Fruit fly (Drosophila melanogaster) whole organism, embryonic: ENCODE measurements around the gene sle.

ENCODE experiments used
- Ada2b ChIP-seq: fragments of 200-800 bp; sonication (Bioruptor generic); IDR thresholded peaks from 2 replicates; pipeline ENCODE4 v1.3.6; 2022; ENCODE audit warnings: missing biosample characterization, missing genetic modification characterization
- B-H1 ChIP-seq: fragments of 200-800 bp; sonication (Bioruptor generic); IDR thresholded peaks from 3 replicates; pipeline ENCODE4 v1.3.6; 2022; ENCODE audit warnings: missing biosample characterization, missing genetic modification characterization
- Blimp-1 ChIP-seq: fragments of 200-800 bp; sonication (Bioruptor generic); optimal IDR thresholded peaks from 3 replicates; lab custom pipeline; 2018; ENCODE audit warnings: missing biosample characterization, missing genetic modification characterization, mild to moderate bottlenecking, moderate library complexity, missing genetic modification reagents
- CG11696 ChIP-seq: fragments of 200-800 bp; sonication (Bioruptor generic); IDR thresholded peaks from 2 replicates; pipeline ENCODE4 v1.3.6; 2022; ENCODE audit warnings: missing biosample characterization, missing genetic modification characterization
- CG12071 ChIP-seq: fragments of 200-800 bp; sonication (Bioruptor generic); optimal IDR thresholded peaks from 3 replicates; lab custom pipeline; 2018; ENCODE audit warnings: missing biosample characterization, mild to moderate bottlenecking, missing genetic modification characterization
- CG12659 ChIP-seq: fragments of 200-800 bp; sonication (Bioruptor generic); optimal IDR thresholded peaks from 3 replicates; lab custom pipeline; 2017; ENCODE audit warnings: mild to moderate bottlenecking, missing biosample characterization, missing genetic modification reagents, missing genetic modification characterization
- CG16813 ChIP-seq: fragments of 200-800 bp; sonication (Bioruptor generic); IDR thresholded peaks from 3 replicates; pipeline ENCODE4 v1.3.6; 2022; ENCODE audit warnings: missing biosample characterization, missing genetic modification characterization; ENCODE audit not compliant: partially characterized antibody
- CG17361 ChIP-seq: fragments of 200-800 bp; sonication (Bioruptor generic); IDR thresholded peaks from 3 replicates; pipeline ENCODE4 v1.3.6; 2022; ENCODE audit warnings: missing biosample characterization, missing genetic modification characterization
- CG18262 ChIP-seq: fragments of 200-800 bp; optimal IDR thresholded peaks from 3 replicates; lab custom pipeline; 2019; ENCODE audit warnings: missing biosample characterization, mild to moderate bottlenecking, missing genetic modification characterization, moderate library complexity
- CG33213 ChIP-seq: fragments of 200-800 bp; sonication (Bioruptor generic); optimal IDR thresholded peaks from 3 replicates; lab custom pipeline; 2016; ENCODE audit warnings: missing biosample characterization, missing genetic modification characterization
- CG3726 ChIP-seq: fragments of 200-800 bp; sonication (Bioruptor generic); IDR thresholded peaks from 3 replicates; pipeline ENCODE4, ENCODE4 v1.3.6; 2022; ENCODE audit warnings: missing biosample characterization, missing genetic modification characterization
- CG4360 ChIP-seq: fragments of 200-800 bp; sonication (Bioruptor generic); IDR thresholded peaks from 2 replicates; pipeline ENCODE4 v1.3.6; 2022; ENCODE audit warnings: missing biosample characterization, missing genetic modification characterization
- CG6272 ChIP-seq: fragments of 200-800 bp; sonication (Bioruptor generic); IDR thresholded peaks from 2 replicates; pipeline ENCODE4 v1.3.6; 2022; ENCODE audit warnings: missing biosample characterization, missing genetic modification characterization
- CG7963 ChIP-seq: fragments of 200-800 bp; sonication (Bioruptor generic); IDR thresholded peaks from 3 replicates; pipeline ENCODE4 v1.3.6; 2022; ENCODE audit warnings: missing biosample characterization, missing genetic modification characterization; ENCODE audit not compliant: partially characterized antibody
- CHES-1-like ChIP-seq: fragments of 200-800 bp; sonication (Bioruptor generic); optimal IDR thresholded peaks from 2 replicates; lab custom pipeline; 2016; ENCODE audit warnings: missing biosample characterization, missing genetic modification characterization
- Dip2 ChIP-seq: fragments of 200-800 bp; sonication (Bioruptor generic); IDR thresholded peaks from 2 replicates; pipeline ENCODE4 v1.3.6; 2022; ENCODE audit warnings: missing biosample characterization, missing genetic modification characterization
- Doc2 ChIP-seq: fragments of 200-800 bp; sonication (Bioruptor generic); IDR thresholded peaks from 2 replicates; pipeline ENCODE4 v1.3.6; 2022; ENCODE audit warnings: missing biosample characterization, missing genetic modification characterization
- Fer1 ChIP-seq: fragments of 200-800 bp; sonication (Bioruptor generic); optimal IDR thresholded peaks from 2 replicates; lab custom pipeline; 2017; ENCODE audit warnings: missing biosample characterization, mild to moderate bottlenecking, missing genetic modification characterization
- Hr39 ChIP-seq: fragments of >200 bp; optimal IDR thresholded peaks from 2 replicates; lab custom pipeline; 2017
- MESR4 ChIP-seq: fragments of 200-800 bp; sonication (Bioruptor generic); optimal IDR thresholded peaks from 2 replicates; lab custom pipeline; 2018; ENCODE audit warnings: missing biosample characterization, mild to moderate bottlenecking, missing genetic modification characterization, moderate library complexity
- Meics ChIP-seq: fragments of 200-800 bp; sonication (Bioruptor generic); optimal IDR thresholded peaks from 2 replicates; lab custom pipeline; 2017; ENCODE audit warnings: missing biosample characterization, mild to moderate bottlenecking, missing genetic modification characterization
- Opbp ChIP-seq: fragments of 200-800 bp; sonication (Bioruptor generic); IDR thresholded peaks from 3 replicates; pipeline ENCODE4 v1.3.6; 2022; ENCODE audit warnings: missing biosample characterization, missing genetic modification characterization; ENCODE audit not compliant: partially characterized antibody
- Optix ChIP-seq: fragments of 200-800 bp; sonication (Bioruptor generic); IDR thresholded peaks from 3 replicates; pipeline ENCODE4 v1.3.6; 2022; ENCODE audit warnings: missing biosample characterization, missing genetic modification characterization
- Six4 ChIP-seq: fragments of 200-800 bp; sonication (Bioruptor generic); optimal IDR thresholded peaks from 2 replicates; lab custom pipeline; 2016; ENCODE audit warnings: missing biosample characterization, missing genetic modification characterization
- Taf1 ChIP-seq: fragments of 200-800 bp; sonication (Bioruptor generic); IDR thresholded peaks from 2 replicates; pipeline ENCODE4 v1.3.6; 2022; ENCODE audit warnings: missing biosample characterization, missing genetic modification characterization
- Tbp ChIP-seq: fragments of >200 bp; optimal IDR thresholded peaks from 2 replicates; lab custom pipeline; 2018; ENCODE audit warnings: missing biosample characterization, missing genetic modification characterization
- abd-A ChIP-seq: fragments of 200-800 bp; sonication (Bioruptor generic); optimal IDR thresholded peaks from 3 replicates; lab custom pipeline; 2019; ENCODE audit warnings: missing biosample characterization, mild to moderate bottlenecking, missing genetic modification characterization, moderate library complexity
- al ChIP-seq: fragments of 200-800 bp; sonication (Bioruptor generic); IDR thresholded peaks from 2 replicates; pipeline ENCODE4 v1.3.6; 2022; ENCODE audit warnings: missing biosample characterization, missing genetic modification characterization
- ara ChIP-seq: fragments of 200-800 bp; sonication (Bioruptor generic); IDR thresholded peaks from 2 replicates; pipeline ENCODE4 v1.3.6; 2022; ENCODE audit warnings: missing biosample characterization, missing genetic modification characterization
- bsh ChIP-seq, 2 experiments: fragments of 200-800 bp; sonication (Bioruptor generic); optimal IDR thresholded peaks; 2 replicates each; lab custom pipeline; 2017 to 2018; ENCODE audit warnings: mild to moderate bottlenecking in 2 of 2, missing biosample characterization in 2 of 2, missing genetic modification characterization in 2 of 2, moderate library complexity in 1 of 2
- btn ChIP-seq: fragments of 200-800 bp; sonication (Bioruptor generic); optimal IDR thresholded peaks from 2 replicates; lab custom pipeline; 2016; ENCODE audit warnings: missing biosample characterization, missing genetic modification characterization
- ci ChIP-seq: fragments of 200-800 bp; sonication (Bioruptor generic); IDR thresholded peaks from 3 replicates; pipeline ENCODE4 v1.3.6; 2022; ENCODE audit warnings: missing biosample characterization, missing genetic modification characterization
- corto ChIP-seq: fragments of 200-800 bp; sonication (Bioruptor generic); optimal IDR thresholded peaks from 2 replicates; lab custom pipeline; 2016; ENCODE audit warnings: missing biosample characterization, mild to moderate bottlenecking, missing genetic modification characterization, moderate library complexity
- da ChIP-seq: fragments of 200-800 bp; sonication (Bioruptor generic); optimal IDR thresholded peaks from 2 replicates; lab custom pipeline; 2016; ENCODE audit warnings: missing biosample characterization, missing genetic modification characterization
- esg ChIP-seq: fragments of 200-800 bp; sonication (Bioruptor generic); conservative IDR thresholded peaks from 2 replicates; pipeline ENCODE4 v1.3.6; 2022; ENCODE audit warnings: missing biosample characterization, missing genetic modification characterization
- fd102C ChIP-seq: fragments of 200-800 bp; sonication (Bioruptor generic); optimal IDR thresholded peaks from 2 replicates; lab custom pipeline; 2018; ENCODE audit warnings: missing biosample characterization, mild to moderate bottlenecking, missing genetic modification characterization, moderate library complexity
- grn ChIP-seq: fragments of 200-800 bp; sonication (Bioruptor generic); optimal IDR thresholded peaks from 3 replicates; lab custom pipeline; 2017; ENCODE audit warnings: missing biosample characterization, missing genetic modification characterization
- gt ChIP-seq: fragments of 200-800 bp; sonication (Bioruptor generic); IDR thresholded peaks from 2 replicates; pipeline ENCODE4 v1.3.6; 2022; ENCODE audit warnings: missing biosample characterization, missing genetic modification characterization
- kay ChIP-seq: fragments of 200-800 bp; sonication (Bioruptor generic); optimal IDR thresholded peaks from 2 replicates; lab custom pipeline; 2016; ENCODE audit warnings: missing biosample characterization, missing genetic modification characterization
- lmd ChIP-seq: fragments of 200-800 bp; sonication (Bioruptor generic); IDR thresholded peaks from 2 replicates; pipeline ENCODE4 v1.3.6; 2022; ENCODE audit warnings: missing biosample characterization, missing genetic modification characterization
- lov ChIP-seq, 2 experiments: fragments of 200-800 bp in 1 of 2; fragments of >200 bp in 1 of 2; sonication (Bioruptor generic) in 1 of 2; IDR thresholded peaks in 1 of 2; optimal IDR thresholded peaks in 1 of 2; 2 replicates in 1 of 2; 3 replicates in 1 of 2; pipeline versions ENCODE4 v1.3.6 to Lab custom; 2017 to 2022; ENCODE audit warnings: missing biosample characterization in 1 of 2, missing genetic modification characterization in 1 of 2
- mld ChIP-seq: fragments of 200-800 bp; sonication (Bioruptor generic); IDR thresholded peaks from 3 replicates; pipeline ENCODE4 v1.3.6; 2022; ENCODE audit warnings: missing biosample characterization, missing genetic modification characterization; ENCODE audit not compliant: partially characterized antibody
- nau ChIP-seq: fragments of 200-800 bp; sonication (Bioruptor generic); optimal IDR thresholded peaks from 3 replicates; lab custom pipeline; 2017; ENCODE audit warnings: missing biosample characterization, mild to moderate bottlenecking, missing genetic modification characterization, missing genetic modification reagents
- nerfin-1 ChIP-seq: fragments of 200-800 bp; sonication (Bioruptor generic); optimal IDR thresholded peaks from 3 replicates; lab custom pipeline; 2019; ENCODE audit warnings: missing biosample characterization, mild to moderate bottlenecking, missing genetic modification characterization, moderate library complexity
- slbo ChIP-seq: fragments of 200-800 bp; sonication (Bioruptor generic); IDR thresholded peaks from 2 replicates; pipeline ENCODE4 v1.3.6; 2022; ENCODE audit warnings: missing biosample characterization, missing genetic modification characterization
- trem ChIP-seq: fragments of 200-800 bp; optimal IDR thresholded peaks from 3 replicates; lab custom pipeline; 2019; ENCODE audit warnings: missing biosample characterization, mild to moderate bottlenecking, missing genetic modification characterization, moderate library complexity
- ttk ChIP-seq: fragments of 200-800 bp; sonication (Bioruptor generic); IDR thresholded peaks from 2 replicates; pipeline ENCODE4 v2.1.2; 2022; ENCODE audit warnings: missing biosample characterization, missing genetic modification characterization
- twi ChIP-seq: fragments of 200-800 bp; optimal IDR thresholded peaks from 2 replicates; lab custom pipeline; 2019; ENCODE audit warnings: missing biosample characterization, mild to moderate bottlenecking, missing genetic modification characterization, moderate library complexity
- zf30C ChIP-seq: fragments of 200-800 bp; sonication (Bioruptor generic); optimal IDR thresholded peaks from 3 replicates; lab custom pipeline; 2018; ENCODE audit warnings: missing biosample characterization, mild to moderate bottlenecking, missing genetic modification characterization

Gene sle

dm6 chr3R:10350741-10351629, 18.1 kb downstream of the sle start (continued):
- TF ChIP-seq twi (tag; lab: Kevin White, UChicago), result peak; percentile 10
- TF ChIP-seq esg, result no peak
- peak; percentile 18 for TF ChIP-seq kay
- no peak for TF ChIP-seq ttk (GFP tag; lab: Robert Waterston, UW)
- TF ChIP-seq Meics, result peak; percentile 93
- TF ChIP-seq abd-A (tag; lab: Kevin White, UChicago), result peak; percentile 91
- peak; percentile 55 for TF ChIP-seq nau (GFP tag; lab: Kevin White, UChicago)
- no peak for TF ChIP-seq ci (GFP tag; lab: Robert Waterston, UW)
- no peak for TF ChIP-seq B-H1 (GFP tag; lab: Robert Waterston, UW)
- TF ChIP-seq CG4360 (GFP tag; lab: Robert Waterston, UW), result no peak
- TF ChIP-seq corto (GFP tag; lab: Kevin White, UChicago), result peak; percentile 65
- peak; percentile 91 for TF ChIP-seq CG12659 (GFP tag; lab: Kevin White, UChicago)
- no peak for TF ChIP-seq Dip2
- TF ChIP-seq grn (GFP tag; lab: Kevin White, UChicago), result no peak
- no peak for TF ChIP-seq ara (GFP tag; lab: Robert Waterston, UW)
- peak; percentile 21 for TF ChIP-seq trem (tag; lab: Kevin White, UChicago)
- TF ChIP-seq zf30C (GFP tag; lab: Kevin White, UChicago), result peak; percentile 39
- TF ChIP-seq Opbp (GFP tag; lab: Robert Waterston, UW), result no peak
- TF ChIP-seq CG11696 (GFP tag; lab: Robert Waterston, UW), result no peak
- TF ChIP-seq Ada2b, result no peak
- no peak for TF ChIP-seq Optix (GFP tag; lab: Robert Waterston, UW)
- TF ChIP-seq al (GFP tag; lab: Robert Waterston, UW), result no peak
- TF ChIP-seq Six4 (GFP tag; lab: Kevin White, UChicago), result peak; percentile 26
- TF ChIP-seq CG18262 (tag; lab: Kevin White, UChicago), result peak; percentile 75
- no peak for TF ChIP-seq lmd (GFP tag; lab: Robert Waterston, UW)
- no peak for TF ChIP-seq CG7963 (GFP tag; lab: Robert Waterston, UW)
- TF ChIP-seq CG16813 (GFP tag; lab: Robert Waterston, UW), result no peak
- TF ChIP-seq gt (GFP tag; lab: Robert Waterston, UW), result no peak
- no peak for TF ChIP-seq mld
- TF ChIP-seq nerfin-1 (tag; lab: Kevin White, UChicago), result peak; percentile 32
- TF ChIP-seq Taf1, result no peak
- TF ChIP-seq MESR4 (GFP tag; lab: Kevin White, UChicago), result no peak
- TF ChIP-seq Tbp (GFP tag; lab: Kevin White, UChicago), result no peak
- no peak for TF ChIP-seq slbo (GFP tag; lab: Robert Waterston, UW)
- peak; percentile 55 for TF ChIP-seq Blimp-1 (GFP tag; lab: Kevin White, UChicago)
- TF ChIP-seq CHES-1-like (GFP tag; lab: Kevin White, UChicago), result peak; percentile 59
- TF ChIP-seq btn (GFP tag; lab: Kevin White, UChicago), result no peak
- TF ChIP-seq CG6272 (GFP tag; lab: Robert Waterston, UW), result peak; percentile 37; the same call in 1 of the 2 replicates
- peak; percentile 34 for TF ChIP-seq CG33213 (GFP tag; lab: Kevin White, UChicago)
- no peak for TF ChIP-seq CG17361 (GFP tag; lab: Robert Waterston, UW)
- TF ChIP-seq lov (optimal IDR thresholded peaks at IDR 0.05; lab: Kevin White, UChicago), result no peak
- no peak for TF ChIP-seq lov (GFP tag; IDR thresholded peaks at IDR 0.05; lab: Robert Waterston, UW)
- no peak for TF ChIP-seq da (GFP tag; lab: Kevin White, UChicago)
- no peak for TF ChIP-seq Hr39 (lab: Kevin White, UChicago)
- TF ChIP-seq CG12071 (GFP tag; lab: Kevin White, UChicago), result peak; percentile 76
- no peak for TF ChIP-seq CG3726 (GFP tag; lab: Robert Waterston, UW)
- TF ChIP-seq bsh (GFP tag; optimal IDR thresholded peaks at IDR 0.05; lab: Kevin White, UChicago), result peak in 1 of 2 experiments; percentile 55
- no peak for TF ChIP-seq Doc2
- TF ChIP-seq Fer1 (GFP tag; lab: Kevin White, UChicago), result peak; percentile 84
- no peak for TF ChIP-seq fd102C (GFP tag; lab: Kevin White, UChicago)
